Fruit fly (Drosophila melanogaster): ENCODE data around the gene ND-B14.5A.
A peak's percentile ranks its signal among the peaks of the same experiment; 100 is the strongest.

Gene ND-B14.5A

DNA sequence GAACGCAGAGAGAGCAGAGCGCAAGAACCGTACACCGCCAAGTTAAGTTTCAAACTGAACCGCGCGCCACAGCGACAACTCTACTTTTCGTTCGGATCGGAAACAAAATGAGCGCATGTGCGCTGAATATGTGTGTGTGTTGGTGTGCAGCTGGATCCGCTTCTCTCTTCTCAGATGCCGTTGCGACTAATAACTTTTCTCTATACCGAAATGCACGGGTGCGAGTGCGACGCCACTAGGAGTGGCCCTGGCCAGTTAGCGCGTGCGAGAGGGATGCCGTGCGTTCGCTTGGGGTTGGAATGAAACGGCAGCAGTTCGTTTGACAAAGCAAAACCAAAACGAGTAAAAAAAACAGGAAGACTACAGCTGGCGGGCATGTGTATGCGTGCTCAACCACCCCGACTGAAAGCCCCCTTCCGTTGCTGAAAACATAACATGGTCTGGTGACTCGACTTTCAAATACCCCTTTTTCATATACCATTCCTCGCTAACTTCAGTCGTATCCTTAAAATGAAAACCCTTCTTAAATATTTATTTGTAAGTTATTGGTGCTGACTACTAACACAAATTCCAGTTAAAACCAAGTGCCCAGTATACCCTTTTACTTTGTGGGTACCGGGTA, 35.4 kb upstream of the ND-B14.5A start (continued):
- TF ChIP-seq Dek (tag; optimal IDR thresholded peaks at IDR 0.05), result peak; percentile 100
- peak; percentile 100 for TF ChIP-seq pho (GFP tag; optimal IDR thresholded peaks at IDR 0.05)
- peak; percentile 99 for TF ChIP-seq corto (GFP tag; optimal IDR thresholded peaks at IDR 0.05)
- TF ChIP-seq CG34422 (GFP tag; IDR thresholded peaks at IDR 0.05), result peak; percentile 100
- peak; percentile 100 for TF ChIP-seq Sox102F (GFP tag; optimal IDR thresholded peaks at IDR 0.05)
- peak; percentile 100 for TF ChIP-seq ap (GFP tag; IDR thresholded peaks at IDR 0.05)
- peak; percentile 100 for TF ChIP-seq jumu (GFP tag; optimal IDR thresholded peaks at IDR 0.05)
- TF ChIP-seq CG2712 (tag; optimal IDR thresholded peaks at IDR 0.05), result peak; percentile 100
- peak; percentile 100 for TF ChIP-seq CkIIα-i1 (GFP tag; IDR thresholded peaks at IDR 0.05)
- peak; percentile 100 for TF ChIP-seq twi (tag; optimal IDR thresholded peaks at IDR 0.05)
- TF ChIP-seq Ada2b (GFP tag; IDR thresholded peaks at IDR 0.05), result peak; percentile 100
- peak; percentile 95 for TF ChIP-seq CG5180 (GFP tag; optimal IDR thresholded peaks at IDR 0.05)
- TF ChIP-seq CG4360 (GFP tag; IDR thresholded peaks at IDR 0.05), result peak; percentile 97
- peak; percentile 99 for TF ChIP-seq vfl (GFP tag; optimal IDR thresholded peaks at IDR 0.05)
- peak; percentile 98 for TF ChIP-seq psq (GFP tag; optimal IDR thresholded peaks at IDR 0.05)
- TF ChIP-seq CG14710 (tag; optimal IDR thresholded peaks at IDR 0.05), result peak; percentile 99
- peak; percentile 100 for TF ChIP-seq Gsc (GFP tag; IDR thresholded peaks at IDR 0.05)
- TF ChIP-seq sim (GFP tag; IDR thresholded peaks at IDR 0.05), result peak; percentile 100
- peak; percentile 100 for TF ChIP-seq Fer1 (GFP tag; optimal IDR thresholded peaks at IDR 0.05)
- TF ChIP-seq gcm2 (GFP tag; optimal IDR thresholded peaks at IDR 0.05), result peak; percentile 99
- peak; percentile 100 for TF ChIP-seq fu2 (GFP tag; optimal IDR thresholded peaks at IDR 0.05)
- TF ChIP-seq crol (GFP tag; IDR thresholded peaks at IDR 0.05), result peak; percentile 96
- peak; percentile 100 for TF ChIP-seq CG12219 (GFP tag; optimal IDR thresholded peaks at IDR 0.05)
- TF ChIP-seq wdn (GFP tag; IDR thresholded peaks at IDR 0.05), result peak; percentile 100
- TF ChIP-seq otp (GFP tag; IDR thresholded peaks at IDR 0.05), result peak; percentile 100
- TF ChIP-seq CG4820 (GFP tag; optimal IDR thresholded peaks at IDR 0.05), result peak; percentile 99
- TF ChIP-seq chm (GFP tag; IDR thresholded peaks at IDR 0.05), result peak; percentile 100
- TF ChIP-seq dan (GFP tag; IDR thresholded peaks at IDR 0.05), result peak; percentile 100
- peak; percentile 99 for TF ChIP-seq Doc2 (GFP tag; IDR thresholded peaks at IDR 0.05)
- TF ChIP-seq CG10321 (GFP tag; IDR thresholded peaks at IDR 0.05), result peak; percentile 98
- TF ChIP-seq CG13287 (GFP tag; IDR thresholded peaks at IDR 0.05; ENCODE audit: partially characterized antibody), result no peak
- peak; percentile 100 for TF ChIP-seq trh (GFP tag; optimal IDR thresholded peaks at IDR 0.05)
- TF ChIP-seq CG6765 (GFP tag; optimal IDR thresholded peaks at IDR 0.05), result peak; percentile 97
- peak; percentile 100 for TF ChIP-seq CG33557 (GFP tag; optimal IDR thresholded peaks at IDR 0.05)
- TF ChIP-seq nom (GFP tag; optimal IDR thresholded peaks at IDR 0.05), result peak; percentile 98
- TF ChIP-seq Dip3 (GFP tag; optimal IDR thresholded peaks at IDR 0.05), result peak; percentile 100
- peak; percentile 99 for TF ChIP-seq aop (GFP tag; IDR thresholded peaks at IDR 0.05)
- peak; percentile 100 for TF ChIP-seq nerfin-1 (tag; optimal IDR thresholded peaks at IDR 0.05)
- peak; percentile 99 for TF ChIP-seq Poxn (GFP tag; IDR thresholded peaks at IDR 0.05)
- TF ChIP-seq onecut (GFP tag; IDR thresholded peaks at IDR 0.05), result peak; percentile 99
- peak; percentile 99 for TF ChIP-seq CG10431 (GFP tag; optimal IDR thresholded peaks at IDR 0.05)
- peak; percentile 100 for TF ChIP-seq sr (GFP tag; IDR thresholded peaks at IDR 0.05)
- TF ChIP-seq ems (GFP tag; optimal IDR thresholded peaks at IDR 0.05), result peak; percentile 100
